Worm (Caenorhabditis elegans) whole organism, young adult: ENCODE data around the gene Y54G2A.12.

Experiments
- B0019.2 ChIP-seq: fragments of 200-800 bp; sonication (Bioruptor generic); conservative IDR thresholded peaks from 2 replicates; pipeline ENCODE4 v1.3.6; 2022; ENCODE audit warnings: missing genetic modification reagents, missing genetic modification characterization, missing compliant biosample characterization
- B0261.1 ChIP-seq: sonication (generic microtip); optimal IDR thresholded peaks from 2 replicates; lab custom pipeline; 2016; ENCODE audit warnings: mild to moderate bottlenecking, missing genetic modification characterization, moderate library complexity, missing compliant biosample characterization
- B0336.3 ChIP-seq: fragments of 200-800 bp; sonication (Bioruptor generic); IDR thresholded peaks from 2 replicates; pipeline ENCODE4 v1.3.6; 2022; ENCODE audit warnings: missing genetic modification characterization, missing compliant biosample characterization
- F33H1.4 ChIP-seq: fragments of 200-800 bp; sonication (Bioruptor generic); IDR thresholded peaks from 2 replicates; pipeline ENCODE4 v1.3.6; 2022; ENCODE audit warnings: missing genetic modification reagents, missing genetic modification characterization, missing compliant biosample characterization
- Y53G8AR.9 ChIP-seq: fragments of 200-800 bp; sonication (Bioruptor generic); conservative IDR thresholded peaks from 2 replicates; pipeline ENCODE4 v1.3.6; 2022; ENCODE audit warnings: missing genetic modification reagents, missing genetic modification characterization, missing compliant biosample characterization
- ZK185.1 ChIP-seq: sonication (generic microtip); optimal IDR thresholded peaks from 2 replicates; lab custom pipeline; 2016; ENCODE audit warnings: mild to moderate bottlenecking, missing genetic modification characterization, missing compliant biosample characterization; ENCODE audit not compliant: poor library complexity, severe bottlenecking
- ama-1 ChIP-seq, 3 experiments: fragments of 150-350 bp in 1 of 3; sonication (generic microtip) in 2 of 3; optimal IDR thresholded peaks; 2 replicates each; lab custom pipeline; 2014 to 2018; ENCODE audit warnings: missing biosample characterization in 2 of 3, missing genetic modification characterization in 2 of 3, missing genetic modification reagents in 2 of 3
- aptf-3 ChIP-seq: fragments of 200-800 bp; sonication (Bioruptor generic); IDR thresholded peaks from 2 replicates; pipeline ENCODE4 v1.3.6; 2022; ENCODE audit warnings: missing genetic modification characterization, missing compliant biosample characterization
- atf-7 ChIP-seq: sonication (generic microtip); optimal IDR thresholded peaks from 2 replicates; lab custom pipeline; 2017; ENCODE audit warnings: mild to moderate bottlenecking, missing genetic modification characterization, missing compliant biosample characterization
- bed-1 ChIP-seq: fragments of 200-800 bp; sonication (Bioruptor generic); IDR thresholded peaks from 2 replicates; pipeline ENCODE4 v1.3.6; 2022; ENCODE audit warnings: missing genetic modification reagents, missing genetic modification characterization, missing compliant biosample characterization
- cebp-1 ChIP-seq, 2 experiments: fragments of 200-800 bp in 1 of 2; sonication (Bioruptor generic) in 1 of 2; sonication (generic microtip) in 1 of 2; IDR thresholded peaks in 1 of 2; optimal IDR thresholded peaks in 1 of 2; 2 replicates each; pipeline versions ENCODE4 v1.3.6 to Lab custom; 2017 to 2022; ENCODE audit warnings: missing compliant biosample characterization in 2 of 2, missing genetic modification characterization in 2 of 2, mild to moderate bottlenecking in 1 of 2, missing genetic modification reagents in 1 of 2, moderate library complexity in 1 of 2
- ceh-100 ChIP-seq: fragments of 200-800 bp; sonication (Bioruptor generic); IDR thresholded peaks from 2 replicates; pipeline ENCODE4 v1.3.6; 2022; ENCODE audit warnings: missing genetic modification reagents, missing genetic modification characterization, missing compliant biosample characterization
- ceh-27 ChIP-seq: fragments of 200-800 bp; sonication (Bioruptor generic); optimal IDR thresholded peaks from 2 replicates; lab custom pipeline; 2018; ENCODE audit warnings: mild to moderate bottlenecking, missing genetic modification characterization, moderate library complexity, missing compliant biosample characterization
- ceh-91 ChIP-seq: fragments of 200-800 bp; sonication (Bioruptor generic); IDR thresholded peaks from 2 replicates; pipeline ENCODE4 v1.3.6; 2022; ENCODE audit warnings: missing genetic modification reagents, missing genetic modification characterization, missing compliant biosample characterization
- chd-7 ChIP-seq: sonication (generic microtip); optimal IDR thresholded peaks from 2 replicates; lab custom pipeline; 2016; ENCODE audit warnings: mild to moderate bottlenecking, missing genetic modification characterization, moderate library complexity, missing compliant biosample characterization
- dpl-1 ChIP-seq: fragments of 150-350 bp; optimal IDR thresholded peaks from 2 replicates; lab custom pipeline; 2014; ENCODE audit warnings: missing biosample characterization, missing genetic modification reagents, missing genetic modification characterization
- egrh-3 ChIP-seq: fragments of 200-800 bp; sonication (Bioruptor generic); IDR thresholded peaks from 2 replicates; pipeline ENCODE4 v1.3.6; 2022; ENCODE audit warnings: missing genetic modification reagents, missing genetic modification characterization, missing compliant biosample characterization
- ekl-4 ChIP-seq: fragments of 200-800 bp; sonication (Bioruptor generic); IDR thresholded peaks from 2 replicates; pipeline ENCODE4 v1.3.6; 2022; ENCODE audit warnings: missing genetic modification reagents, missing genetic modification characterization, missing compliant biosample characterization
- him-1 ChIP-seq: sonication (generic microtip); optimal IDR thresholded peaks from 2 replicates; lab custom pipeline; 2016; ENCODE audit warnings: missing genotype, missing genetic modification reagents, missing genetic modification characterization, missing compliant biosample characterization
- hlh-12 ChIP-seq: sonication (generic microtip); optimal IDR thresholded peaks from 2 replicates; lab custom pipeline; 2016; ENCODE audit warnings: missing genetic modification characterization, missing compliant biosample characterization
- hmg-1.2 ChIP-seq: fragments of 200-800 bp; sonication (Bioruptor generic); IDR thresholded peaks from 2 replicates; pipeline ENCODE4 v1.3.6; 2022; ENCODE audit warnings: missing genetic modification reagents, missing genetic modification characterization, missing compliant biosample characterization
- lag-1 ChIP-seq: fragments of 200-800 bp; sonication (Bioruptor generic); IDR thresholded peaks from 2 replicates; pipeline ENCODE4 v1.3.6; 2022; ENCODE audit warnings: missing genetic modification reagents, missing genetic modification characterization, missing compliant biosample characterization
- lin-26 ChIP-seq: fragments of 200-800 bp; sonication (Bioruptor generic); IDR thresholded peaks from 2 replicates; pipeline ENCODE4 v1.3.6; 2022; ENCODE audit warnings: missing genetic modification reagents, missing genetic modification characterization, missing compliant biosample characterization
- lin-35 ChIP-seq, 3 experiments: fragments of 150-350 bp in 2 of 3; sonication (generic microtip) in 1 of 3; optimal IDR thresholded peaks; 2 replicates each; lab custom pipeline; 2014 to 2018; ENCODE audit warnings: missing biosample characterization in 3 of 3, missing genetic modification characterization in 3 of 3, missing genetic modification reagents in 3 of 3
- madf-10 ChIP-seq: sonication (generic microtip); optimal IDR thresholded peaks from 2 replicates; lab custom pipeline; 2016; ENCODE audit warnings: mild to moderate bottlenecking, missing genetic modification characterization, missing compliant biosample characterization
- mcd-1 ChIP-seq: fragments of 200-800 bp; sonication (Bioruptor generic); IDR thresholded peaks from 2 replicates; pipeline ENCODE4 v1.3.6; 2022; ENCODE audit warnings: missing genetic modification reagents, missing genetic modification characterization, missing compliant biosample characterization
- nfyb-1 ChIP-seq: fragments of 200-800 bp; sonication (Bioruptor generic); IDR thresholded peaks from 2 replicates; pipeline ENCODE4 v1.3.6; 2022; ENCODE audit warnings: missing genetic modification reagents, missing genetic modification characterization, missing compliant biosample characterization
- repo-1 ChIP-seq: sonication (generic microtip); optimal IDR thresholded peaks from 2 replicates; lab custom pipeline; 2017; ENCODE audit warnings: mild to moderate bottlenecking, missing genetic modification characterization, missing compliant biosample characterization
- sdz-38 ChIP-seq: sonication (generic microtip); optimal IDR thresholded peaks from 2 replicates; lab custom pipeline; 2016; ENCODE audit warnings: missing genotype, missing genetic modification characterization, missing compliant biosample characterization
- sea-2 ChIP-seq: fragments of 200-800 bp; sonication (Bioruptor generic); IDR thresholded peaks from 2 replicates; pipeline ENCODE4 v1.3.6; 2022; ENCODE audit warnings: missing genetic modification characterization, missing compliant biosample characterization
- somi-1 ChIP-seq: fragments of 200-800 bp; sonication (Bioruptor generic); optimal IDR thresholded peaks from 2 replicates; lab custom pipeline; 2018; ENCODE audit warnings: mild to moderate bottlenecking, missing genetic modification characterization, missing compliant biosample characterization
- tbx-9 ChIP-seq: sonication (generic microtip); optimal IDR thresholded peaks from 2 replicates; lab custom pipeline; 2016; ENCODE audit warnings: borderline replicate concordance, missing genetic modification characterization, inconsistent platforms, missing compliant biosample characterization
- zfh-2 ChIP-seq: fragments of 200-800 bp; sonication (Bioruptor generic); conservative IDR thresholded peaks from 2 replicates; pipeline ENCODE4 v1.3.6; 2022; ENCODE audit warnings: missing genetic modification reagents, missing genetic modification characterization, missing compliant biosample characterization
- zim-3 ChIP-seq: sonication (generic microtip); optimal IDR thresholded peaks from 2 replicates; lab custom pipeline; 2017; ENCODE audit warnings: mild to moderate bottlenecking, missing genetic modification characterization, moderate library complexity, missing compliant biosample characterization
- ztf-25 ChIP-seq: fragments of 200-800 bp; sonication (Bioruptor generic); IDR thresholded peaks from 2 replicates; pipeline ENCODE4 v1.3.6; 2022; ENCODE audit warnings: missing genetic modification reagents, missing genetic modification characterization, missing compliant biosample characterization
- ztf-26 ChIP-seq: sonication (generic microtip); optimal IDR thresholded peaks from 2 replicates; lab custom pipeline; 2017; ENCODE audit warnings: missing genetic modification characterization, missing compliant biosample characterization

Y54G2A.12 gene

DNA sequence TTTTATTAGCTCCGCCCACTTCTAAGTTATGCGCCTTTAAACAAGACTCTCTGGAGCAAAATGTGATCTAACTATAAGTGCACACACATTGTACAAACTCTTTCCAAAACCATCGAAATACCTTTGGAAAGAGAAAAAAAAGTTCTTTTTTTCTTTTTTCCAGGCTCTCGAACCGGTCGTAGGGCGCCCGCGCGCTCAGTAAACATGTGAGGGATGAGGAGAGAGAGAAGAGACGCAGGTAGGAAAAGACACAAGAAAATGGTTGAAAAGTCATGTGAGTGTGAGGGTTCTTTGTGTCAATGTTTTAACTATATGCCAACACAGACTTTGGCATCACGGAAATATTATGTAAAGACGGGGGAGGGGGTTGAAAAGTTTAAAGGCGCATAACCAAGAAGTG, 8.1 kb downstream of the Y54G2A.12 start (continued):
- no peak for TF ChIP-seq sea-2 (GFP tag; lab: Robert Waterston, UW)
- TF ChIP-seq Y53G8AR.9 (GFP tag; lab: Robert Waterston, UW): peak; percentile 61; the same call in 1 of the 2 replicates
- no peak for TF ChIP-seq F33H1.4 (GFP tag; lab: Robert Waterston, UW)
- no peak for TF ChIP-seq lag-1 (GFP tag; lab: Robert Waterston, UW)
- TF ChIP-seq egrh-3 (GFP tag; lab: Robert Waterston, UW): 0 out of 2 replicates have a peak, but pooled peaks have one; percentile 28
- no peak for TF ChIP-seq cebp-1 (GFP tag; IDR thresholded peaks at IDR 0.05; lab: Robert Waterston, UW)
- TF ChIP-seq cebp-1 (tag; optimal IDR thresholded peaks at IDR 0.05; lab: Kevin White, UChicago): peak; percentile 77
- TF ChIP-seq ekl-4 (GFP tag; lab: Robert Waterston, UW): peak; percentile 83
- TF ChIP-seq lin-35 (GFP tag; optimal IDR thresholded peaks at IDR 0.05; lab: Kevin White, UChicago): peak in 1 of 3 experiments; percentile 28
- TF ChIP-seq zfh-2 (GFP tag; lab: Robert Waterston, UW): peak; percentile 60; the same call in 1 of the 2 replicates
- no peak for TF ChIP-seq B0019.2
- TF ChIP-seq B0336.3 (GFP tag; lab: Robert Waterston, UW): peak; percentile 71
- TF ChIP-seq lin-26 (GFP tag; lab: Robert Waterston, UW): peak; percentile 80
- TF ChIP-seq hmg-1.2 (GFP tag; lab: Robert Waterston, UW): peak; percentile 76
- peak; percentile 62 for TF ChIP-seq ceh-27 (GFP tag; lab: Kevin White, UChicago)
- peak; percentile 55; the same call in 1 of the 2 replicates for TF ChIP-seq mcd-1 (GFP tag; lab: Robert Waterston, UW)
- TF ChIP-seq dpl-1 (GFP tag; lab: Kevin White, UChicago): no peak
- peak; percentile 17 for TF ChIP-seq madf-10 (tag; lab: Kevin White, UChicago)

DNA sequence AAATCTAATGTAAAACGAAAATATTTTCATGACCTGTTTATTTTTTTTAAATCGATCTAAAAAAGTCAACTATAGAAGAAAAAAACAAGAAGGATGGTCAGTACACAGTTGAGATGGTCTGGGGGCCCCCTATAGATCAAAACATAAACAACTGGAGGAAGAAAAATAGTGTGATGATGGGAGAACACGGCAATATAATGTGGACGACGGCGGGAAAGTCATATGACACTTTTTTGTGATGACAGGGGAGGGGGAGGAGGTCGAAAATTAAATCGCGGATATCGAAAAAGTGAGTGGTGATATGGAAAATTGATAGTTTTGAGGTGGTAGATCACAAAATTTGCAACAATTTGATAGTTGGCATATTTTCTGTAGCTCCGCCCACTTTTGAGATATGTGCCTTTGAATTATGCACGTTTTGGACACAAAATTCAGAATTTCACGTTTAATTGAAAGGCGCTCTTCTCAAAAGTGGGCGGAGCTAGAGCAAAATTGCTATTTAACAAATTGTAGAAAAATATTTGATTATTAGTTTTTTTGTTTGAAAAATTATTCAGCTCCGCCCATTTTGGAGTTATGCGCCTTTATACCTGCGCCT, 9.2 kb downstream of the Y54G2A.12 start:
- TF ChIP-seq B0261.1 (tag; lab: Kevin White, UChicago): no peak
- TF ChIP-seq nfyb-1 (GFP tag; lab: Robert Waterston, UW): 0 out of 2 replicates have a peak, but pooled peaks have one; percentile 7
- TF ChIP-seq ama-1 (optimal IDR thresholded peaks at IDR 0.05; lab: Kevin White, UChicago): peak; percentile 30
- no peak for TF ChIP-seq ama-1 (GFP tag; optimal IDR thresholded peaks at IDR 0.05; lab: Kevin White, UChicago)

DNA sequence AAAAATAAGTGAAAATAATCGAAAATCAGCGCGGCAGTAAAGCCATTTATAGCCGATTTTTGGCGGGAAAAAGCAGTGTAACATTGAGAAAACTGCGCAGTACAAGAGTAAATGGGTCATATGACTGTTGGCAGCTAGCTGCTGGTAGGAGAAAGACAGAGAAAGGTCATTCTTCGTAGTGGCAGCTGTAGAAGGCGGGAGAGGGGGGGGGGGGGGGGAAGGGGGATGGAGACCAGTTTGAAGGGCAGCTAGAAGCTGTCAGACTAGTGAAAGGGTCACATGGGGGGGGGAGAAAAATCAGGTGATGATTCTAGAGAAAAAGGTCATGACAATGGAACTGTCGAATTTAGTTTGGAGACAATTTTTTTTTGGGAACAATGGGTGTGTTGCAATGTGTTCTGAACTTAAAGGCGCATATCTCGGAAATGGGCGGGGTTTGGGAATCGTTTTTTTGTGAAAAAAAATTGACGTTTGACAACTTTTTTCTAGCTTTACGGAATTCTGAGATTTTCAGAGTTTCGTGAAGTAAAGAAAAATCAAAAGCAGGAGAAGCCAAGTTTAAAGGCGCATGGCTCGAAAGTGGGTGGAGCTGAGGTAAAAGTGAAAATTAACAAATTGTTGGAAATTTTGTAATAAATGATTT, 10.3 kb downstream of the Y54G2A.12 start:
- TF ChIP-seq sdz-38 (tag; lab: Kevin White, UChicago): no peak
- no peak for TF ChIP-seq him-1 (tag; lab: Kevin White, UChicago)
- peak; percentile 34 for TF ChIP-seq somi-1
- TF ChIP-seq chd-7 (tag; lab: Kevin White, UChicago): peak; percentile 40
- TF ChIP-seq zim-3: peak; percentile 48
- no peak for TF ChIP-seq aptf-3 (GFP tag; lab: Robert Waterston, UW)
- TF ChIP-seq zfh-2 (GFP tag; lab: Robert Waterston, UW): peak; percentile 82
- no peak for TF ChIP-seq cebp-1 (GFP tag; IDR thresholded peaks at IDR 0.05; lab: Robert Waterston, UW)
- peak; percentile 48 for TF ChIP-seq cebp-1 (tag; optimal IDR thresholded peaks at IDR 0.05; lab: Kevin White, UChicago)
- TF ChIP-seq ztf-26 (tag; lab: Kevin White, UChicago): peak; percentile 84
- TF ChIP-seq B0336.3 (GFP tag; lab: Robert Waterston, UW): peak; percentile 51; the same call in 1 of the 2 replicates
- peak; percentile 55 for TF ChIP-seq ceh-27 (GFP tag; lab: Kevin White, UChicago)
- TF ChIP-seq egrh-3 (GFP tag; lab: Robert Waterston, UW): peak; percentile 73; the same call in 1 of the 2 replicates

DNA sequence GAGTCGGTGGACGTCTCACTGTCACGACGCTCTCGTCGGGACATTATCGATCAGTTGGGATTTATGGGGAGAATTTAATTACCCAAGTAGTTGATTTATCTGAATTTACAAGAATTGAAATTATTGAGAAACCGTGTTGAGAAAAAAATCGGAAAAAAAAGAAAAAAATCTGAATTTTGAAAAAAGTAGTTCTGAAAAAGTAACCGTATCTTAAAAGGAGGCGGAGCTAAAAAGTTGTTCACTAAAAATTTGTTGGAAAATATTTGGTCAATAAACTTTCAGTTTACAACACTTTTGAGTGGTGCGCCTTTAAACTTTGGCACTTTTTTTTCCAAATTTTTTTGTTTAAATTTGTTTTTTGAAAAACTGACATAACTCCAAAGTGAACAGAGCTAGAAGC, 11.0 kb downstream of the Y54G2A.12 start, which contains the start of gene Y54G2A.11:
Gene Y54G2A.11 (minus strand): TSS at position 101 of the 400 bp plus-strand sequence.
- no peak for TF ChIP-seq atf-7 (tag; lab: Kevin White, UChicago)
- TF ChIP-seq tbx-9: no peak
- no peak for TF ChIP-seq ZK185.1 (tag; lab: Kevin White, UChicago)
- TF ChIP-seq bed-1: no peak
- no peak for TF ChIP-seq hlh-12
- TF ChIP-seq zim-3: no peak
- TF ChIP-seq ceh-91: no peak
- TF ChIP-seq mcd-1 (GFP tag; lab: Robert Waterston, UW): no peak
- no peak for TF ChIP-seq ceh-100 (GFP tag; lab: Robert Waterston, UW)
- TF ChIP-seq ceh-27 (GFP tag; lab: Kevin White, UChicago): no peak
- TF ChIP-seq Y53G8AR.9 (GFP tag; lab: Robert Waterston, UW): no peak
- no peak for TF ChIP-seq repo-1 (tag; lab: Kevin White, UChicago)
- TF ChIP-seq ztf-25 (GFP tag; lab: Robert Waterston, UW): no peak
